Worm (Caenorhabditis elegans) whole organism, L4/young adult: ENCODE data around the gene zim-3.

Experiments used
- W03F9.2 ChIP-seq: fragments of 150-350 bp; optimal IDR thresholded peaks from 2 replicates; lab custom pipeline; 2014; ENCODE audit warnings: missing biosample characterization, missing genetic modification characterization
- him-1 ChIP-seq: sonication (generic microtip); optimal IDR thresholded peaks from 2 replicates; lab custom pipeline; 2016; ENCODE audit warnings: missing genotype, missing genetic modification reagents, missing genetic modification characterization, missing compliant biosample characterization

- TF ChIP-seq W03F9.2 (tag; lab: Kevin White, UChicago) (no peak), him-1 (no peak)
These were observed at the start of gene zim-3 for ce11 chrIV:10558415-10558814.
